Worm (Caenorhabditis elegans) whole organism, early embryonic: Measurements from ENCODE around the gene Y38H6C.9.

Experiments used
- ama-1 ChIP-seq: fragments of 150-350 bp; optimal IDR thresholded peaks from 2 replicates; lab custom pipeline; 2014
- flt-1 ChIP-seq: fragments of 200-800 bp; sonication (Bioruptor generic); IDR thresholded peaks from 2 replicates; pipeline ENCODE4 v1.3.6; 2022; ENCODE audit warnings: missing genetic modification characterization, missing compliant biosample characterization
- hmbx-1 ChIP-seq: sonication (generic microtip); optimal IDR thresholded peaks from 2 replicates; lab custom pipeline; 2016; ENCODE audit warnings: mild to moderate bottlenecking, missing genetic modification characterization, missing compliant biosample characterization
- hmg-4 ChIP-seq: fragments of 200-800 bp; sonication (Bioruptor generic); optimal IDR thresholded peaks from 2 replicates; lab custom pipeline; 2018; ENCODE audit warnings: mild to moderate bottlenecking, missing genetic modification characterization, missing compliant biosample characterization
- sea-1 ChIP-seq: fragments of 200-800 bp; sonication (Bioruptor generic); conservative IDR thresholded peaks from 2 replicates; pipeline ENCODE4 v1.3.6; 2022; ENCODE audit warnings: missing genetic modification characterization, missing compliant biosample characterization

ce11 chrV:20555120-20555519 lies 33.0 kb upstream of the Y38H6C.9 start, which contains the start of gene Y38H6C.21:
- TF ChIP-seq flt-1 (GFP tag; lab: Robert Waterston, UW) = no peak
- no peak for TF ChIP-seq sea-1 (GFP tag; lab: Robert Waterston, UW)
- TF ChIP-seq hmg-4 (GFP tag; lab: Kevin White, UChicago) = no peak
- no peak for TF ChIP-seq ama-1 (lab: Kevin White, UChicago)
- no peak for TF ChIP-seq hmbx-1 (tag; lab: Kevin White, UChicago)
